Worm (Caenorhabditis elegans) whole organism, L1 larva: ENCODE data around the gene ribo-1.

Source experiments
- C16A3.4 ChIP-seq: fragments of 150-350 bp; optimal IDR thresholded peaks from 2 replicates; lab custom pipeline; 2014; ENCODE audit warnings: missing biosample characterization, missing genetic modification characterization
- F16B12.6 ChIP-seq: fragments of 150-350 bp; optimal IDR thresholded peaks from 2 replicates; lab custom pipeline; 2014; ENCODE audit warnings: missing biosample characterization, missing genetic modification characterization
- alr-1 ChIP-seq: fragments of 200-800 bp; sonication (Bioruptor generic); optimal IDR thresholded peaks from 2 replicates; lab custom pipeline; 2018; ENCODE audit warnings: borderline replicate concordance, mild to moderate bottlenecking, missing genetic modification characterization, missing compliant biosample characterization
- ama-1 ChIP-seq: fragments of 150-350 bp; optimal IDR thresholded peaks from 2 replicates; lab custom pipeline; 2014
- blmp-1 ChIP-seq: fragments of 150-350 bp; optimal IDR thresholded peaks from 2 replicates; lab custom pipeline; 2014; ENCODE audit warnings: missing biosample characterization, missing genetic modification characterization
- ceh-63 ChIP-seq: fragments of 200-800 bp; sonication (Bioruptor generic); optimal IDR thresholded peaks from 2 replicates; lab custom pipeline; 2018; ENCODE audit warnings: mild to moderate bottlenecking, missing genetic modification characterization, missing compliant biosample characterization
- ceh-8 ChIP-seq: fragments of 200-800 bp; sonication (Bioruptor generic); optimal IDR thresholded peaks from 2 replicates; lab custom pipeline; 2018; ENCODE audit warnings: mild to moderate bottlenecking, missing genetic modification characterization, moderate library complexity, missing compliant biosample characterization
- ceh-82 ChIP-seq, 3 experiments: fragments of 150-350 bp in 1 of 3; sonication (generic microtip) in 2 of 3; optimal IDR thresholded peaks; 2 replicates each; lab custom pipeline; 2014 to 2017; ENCODE audit warnings: missing biosample characterization in 3 of 3, missing genetic modification characterization in 3 of 3
- ceh-88 ChIP-seq: fragments of 200-800 bp; sonication (Bioruptor generic); IDR thresholded peaks from 2 replicates; pipeline ENCODE4 v1.3.6; 2022; ENCODE audit warnings: missing genetic modification characterization, missing compliant biosample characterization
- ceh-90 ChIP-seq: sonication (generic microtip); optimal IDR thresholded peaks from 2 replicates; lab custom pipeline; 2016; ENCODE audit warnings: missing genetic modification characterization, missing compliant biosample characterization
- dsc-1 ChIP-seq: sonication (generic microtip); optimal IDR thresholded peaks from 2 replicates; lab custom pipeline; 2016; ENCODE audit warnings: mild to moderate bottlenecking, missing genetic modification characterization, missing compliant biosample characterization
- efl-1 ChIP-seq, 4 experiments: fragments of 150-350 bp; optimal IDR thresholded peaks in 3 of 4; peaks in 1 of 4; 1 replicate in 1 of 4; 2 replicates in 3 of 4; lab custom pipeline; 2014; ENCODE audit warnings: missing biosample characterization in 2 of 4, missing genetic modification characterization in 2 of 4, missing genetic modification reagents in 2 of 4
- efl-3 ChIP-seq: fragments of 200-800 bp; sonication (Bioruptor generic); optimal IDR thresholded peaks from 2 replicates; lab custom pipeline; 2018; ENCODE audit warnings: mild to moderate bottlenecking, missing genetic modification characterization, missing compliant biosample characterization
- elt-2 ChIP-seq: sonication (generic microtip); optimal IDR thresholded peaks from 2 replicates; lab custom pipeline; 2016; ENCODE audit warnings: missing genetic modification characterization, mild to moderate bottlenecking, inconsistent platforms, missing compliant biosample characterization, missing genetic modification reagents
- elt-3 ChIP-seq, 6 experiments: fragments of 150-350 bp in 1 of 6; sonication (generic microtip); optimal IDR thresholded peaks; 2 replicates each; lab custom pipeline; 2017 to 2018; ENCODE audit warnings: missing biosample characterization in 6 of 6, missing genetic modification characterization in 6 of 6, inconsistent platforms in 1 of 6
- ets-5 ChIP-seq: fragments of 200-800 bp; sonication (Bioruptor generic); IDR thresholded peaks from 2 replicates; pipeline ENCODE4 v1.3.6; 2022; ENCODE audit warnings: missing genetic modification characterization, missing compliant biosample characterization
- fkh-10 ChIP-seq: sonication (generic microtip); optimal IDR thresholded peaks from 2 replicates; lab custom pipeline; 2017; ENCODE audit warnings: missing biosample characterization, missing genetic modification reagents, missing genetic modification characterization
- grh-1 ChIP-seq: fragments of 200-800 bp; sonication (Bioruptor generic); IDR thresholded peaks from 2 replicates; pipeline ENCODE4 v1.3.6; 2022; ENCODE audit warnings: missing genetic modification reagents, missing genetic modification characterization, missing compliant biosample characterization
- hlh-17 ChIP-seq: fragments of 200-800 bp; sonication (Bioruptor generic); optimal IDR thresholded peaks from 2 replicates; lab custom pipeline; 2018; ENCODE audit warnings: missing genetic modification characterization, mild to moderate bottlenecking, missing compliant biosample characterization, moderate library complexity, borderline replicate concordance
- hlh-4 ChIP-seq: sonication (generic microtip); optimal IDR thresholded peaks from 2 replicates; lab custom pipeline; 2016; ENCODE audit warnings: mild to moderate bottlenecking, missing genetic modification characterization, missing compliant biosample characterization
- hpl-2 ChIP-seq: fragments of 150-350 bp; optimal IDR thresholded peaks from 2 replicates; lab custom pipeline; 2014; ENCODE audit warnings: missing biosample characterization, missing genetic modification reagents, missing genetic modification characterization
- jun-1 ChIP-seq: fragments of 150-350 bp; optimal IDR thresholded peaks from 2 replicates; lab custom pipeline; 2014; ENCODE audit warnings: missing biosample characterization, missing genetic modification reagents, missing genetic modification characterization
- lin-13 ChIP-seq: fragments of 150-350 bp; optimal IDR thresholded peaks from 2 replicates; lab custom pipeline; 2014; ENCODE audit warnings: missing biosample characterization, missing genetic modification reagents, missing genetic modification characterization
- lin-15B ChIP-seq: fragments of 150-350 bp; sonication (generic microtip); optimal IDR thresholded peaks from 3 replicates; lab custom pipeline; 2014; ENCODE audit warnings: missing biosample characterization, missing genetic modification characterization
- lin-35 ChIP-seq, 2 experiments: fragments of 150-350 bp; optimal IDR thresholded peaks; 2 replicates each; lab custom pipeline; 2014; ENCODE audit warnings: missing biosample characterization in 2 of 2, missing genetic modification characterization in 2 of 2, missing genetic modification reagents in 2 of 2
- lin-39 ChIP-seq: fragments of 150-350 bp; optimal IDR thresholded peaks from 2 replicates; lab custom pipeline; 2014; ENCODE audit warnings: missing biosample characterization, missing genetic modification reagents, missing genetic modification characterization
- lsy-2 ChIP-seq, 2 experiments: fragments of 150-350 bp; optimal IDR thresholded peaks; 2 replicates each; lab custom pipeline; 2014; ENCODE audit warnings: missing biosample characterization in 2 of 2, missing genetic modification characterization in 2 of 2
- mdl-1 ChIP-seq, 2 experiments: fragments of 150-350 bp; optimal IDR thresholded peaks; 2 replicates each; lab custom pipeline; 2014 to 2017; ENCODE audit warnings: missing biosample characterization in 2 of 2, missing genetic modification characterization in 2 of 2, inconsistent platforms in 1 of 2
- mef-2 ChIP-seq: fragments of 150-350 bp; optimal IDR thresholded peaks from 2 replicates; lab custom pipeline; 2014; ENCODE audit warnings: missing biosample characterization, missing genetic modification characterization
- mep-1 ChIP-seq: fragments of 150-350 bp; optimal IDR thresholded peaks from 2 replicates; lab custom pipeline; 2014; ENCODE audit warnings: missing biosample characterization, missing genetic modification characterization
- nhr-11 ChIP-seq: fragments of 150-350 bp; optimal IDR thresholded peaks from 2 replicates; lab custom pipeline; 2014; ENCODE audit warnings: missing biosample characterization, missing genetic modification characterization
- nhr-12 ChIP-seq: sonication (generic microtip); optimal IDR thresholded peaks from 2 replicates; lab custom pipeline; 2017; ENCODE audit warnings: missing biosample characterization, missing genetic modification characterization
- nhr-20 ChIP-seq: sonication (generic microtip); optimal IDR thresholded peaks from 2 replicates; lab custom pipeline; 2016; ENCODE audit warnings: mild to moderate bottlenecking, missing genetic modification characterization, missing compliant biosample characterization
- nhr-237 ChIP-seq: fragments of 150-350 bp; optimal IDR thresholded peaks from 2 replicates; lab custom pipeline; 2014; ENCODE audit warnings: missing biosample characterization, missing genetic modification characterization
- nhr-71 ChIP-seq: sonication (generic microtip); optimal IDR thresholded peaks from 2 replicates; lab custom pipeline; 2016; ENCODE audit warnings: mild to moderate bottlenecking, missing genetic modification characterization, moderate library complexity, missing compliant biosample characterization
- nhr-76 ChIP-seq: sonication (generic microtip); optimal IDR thresholded peaks from 2 replicates; lab custom pipeline; 2017; ENCODE audit warnings: missing biosample characterization, missing genetic modification characterization
- nhr-90 ChIP-seq: sonication (generic microtip); optimal IDR thresholded peaks from 2 replicates; lab custom pipeline; 2016; ENCODE audit warnings: mild to moderate bottlenecking, missing genetic modification characterization, missing compliant biosample characterization; ENCODE audit not compliant: poor library complexity
- pax-3 ChIP-seq: fragments of 200-800 bp; sonication (Bioruptor generic); optimal IDR thresholded peaks from 2 replicates; lab custom pipeline; 2018; ENCODE audit warnings: mild to moderate bottlenecking, missing genetic modification characterization, moderate library complexity, missing compliant biosample characterization
- pqm-1 ChIP-seq: sonication (generic microtip); optimal IDR thresholded peaks from 3 replicates; lab custom pipeline; 2017; ENCODE audit warnings: missing biosample characterization, missing genetic modification characterization
- rnt-1 ChIP-seq: sonication (generic microtip); optimal IDR thresholded peaks from 2 replicates; lab custom pipeline; 2016; ENCODE audit warnings: mild to moderate bottlenecking, missing genetic modification characterization, moderate library complexity, missing compliant biosample characterization
- snu-23 ChIP-seq: sonication (generic microtip); optimal IDR thresholded peaks from 2 replicates; lab custom pipeline; 2016; ENCODE audit warnings: missing genetic modification characterization, missing compliant biosample characterization
- sox-4 ChIP-seq: sonication (generic microtip); optimal IDR thresholded peaks from 2 replicates; lab custom pipeline; 2016; ENCODE audit warnings: missing genetic modification characterization, missing compliant biosample characterization
- sup-37 ChIP-seq: fragments of 200-800 bp; sonication (Bioruptor generic); optimal IDR thresholded peaks from 2 replicates; lab custom pipeline; 2018; ENCODE audit warnings: mild to moderate bottlenecking, missing genetic modification characterization, missing compliant biosample characterization
- tbx-2 ChIP-seq: sonication (generic microtip); optimal IDR thresholded peaks from 2 replicates; lab custom pipeline; 2016; ENCODE audit warnings: missing genetic modification characterization, missing compliant biosample characterization
- tlp-1 ChIP-seq: fragments of 150-350 bp; optimal IDR thresholded peaks from 2 replicates; lab custom pipeline; 2014; ENCODE audit warnings: missing biosample characterization, missing genetic modification characterization
- unc-130 ChIP-seq: fragments of 150-350 bp; optimal IDR thresholded peaks from 2 replicates; lab custom pipeline; 2017; ENCODE audit warnings: missing biosample characterization, missing genetic modification characterization, inconsistent platforms
- unc-86 ChIP-seq: sonication (generic microtip); optimal IDR thresholded peaks from 2 replicates; lab custom pipeline; 2016; ENCODE audit warnings: missing genetic modification characterization, missing compliant biosample characterization
- unc-98 ChIP-seq: fragments of 200-800 bp; sonication (Bioruptor generic); IDR thresholded peaks from 2 replicates; pipeline ENCODE4 v1.3.6; 2022; ENCODE audit warnings: missing genetic modification characterization, missing compliant biosample characterization
- vab-15 ChIP-seq: sonication (generic microtip); optimal IDR thresholded peaks from 2 replicates; lab custom pipeline; 2017; ENCODE audit warnings: missing genotype, mild to moderate bottlenecking, missing genetic modification characterization, missing compliant biosample characterization
- xbp-1 ChIP-seq: sonication (generic microtip); optimal IDR thresholded peaks from 2 replicates; lab custom pipeline; 2016; ENCODE audit warnings: missing genetic modification characterization, missing compliant biosample characterization
- ztf-4 ChIP-seq: fragments of 150-350 bp; optimal IDR thresholded peaks from 2 replicates; lab custom pipeline; 2014; ENCODE audit warnings: missing biosample characterization, missing genetic modification characterization

ribo-1 gene

ce11 chrIV:6880415-6880814 lies 30.1 kb upstream of the ribo-1 start:
- TF ChIP-seq hlh-17 (GFP tag; lab: Kevin White, UChicago) (no peak), pax-3 (tag; lab: Kevin White, UChicago) (no peak), elt-2 (tag; lab: Kevin White, UChicago) (peak; percentile 97), efl-3 (GFP tag; lab: Kevin White, UChicago) (no peak), alr-1 (no peak), nhr-11 (tag; lab: Kevin White, UChicago) (no peak), unc-98 (GFP tag; lab: Robert Waterston, UW) (no peak), nhr-20 (tag; lab: Kevin White, UChicago) (no peak), unc-86 (tag; lab: Kevin White, UChicago) (no peak), sup-37 (GFP tag; lab: Kevin White, UChicago) (no peak), pqm-1 (tag; lab: Kevin White, UChicago) (peak; percentile 12), nhr-237 (tag; lab: Kevin White, UChicago) (no peak), sox-4 (no peak), ets-5 (GFP tag; lab: Robert Waterston, UW) (no peak), elt-3 (tag; optimal IDR thresholded peaks at IDR 0.05; lab: Kevin White, UChicago) (no peak), xbp-1 (tag; lab: Kevin White, UChicago) (no peak), ama-1 (lab: Kevin White, UChicago) (no peak), efl-1 (optimal IDR thresholded peaks at IDR 0.05; lab: Kevin White, UChicago) (no peak), efl-1 (GFP tag; optimal IDR thresholded peaks at IDR 0.05 in 1 of 2; lab: Kevin White, UChicago) (peak in 1 of 2 experiments; percentile 81), ceh-82 (tag; optimal IDR thresholded peaks at IDR 0.05; lab: Kevin White, UChicago) (no peak), snu-23 (GFP tag; lab: Kevin White, UChicago) (no peak), lin-35 (GFP tag; optimal IDR thresholded peaks at IDR 0.05; lab: Kevin White, UChicago) (peak in 1 of 2 experiments; percentile 23), rnt-1 (no peak), tbx-2 (tag; lab: Kevin White, UChicago) (no peak), jun-1 (tag; lab: Kevin White, UChicago) (peak; percentile 59), dsc-1 (tag; lab: Kevin White, UChicago) (peak; percentile 12), nhr-90 (tag; lab: Kevin White, UChicago) (peak; percentile 14), lin-13 (no peak), lin-39 (tag; lab: Kevin White, UChicago) (no peak), vab-15 (tag; lab: Kevin White, UChicago) (no peak), ztf-4 (tag; lab: Kevin White, UChicago) (no peak), tlp-1 (tag; lab: Kevin White, UChicago) (peak; percentile 33)

ce11 chrIV:6881183-6881582 lies 29.3 kb upstream of the ribo-1 start:
- TF ChIP-seq C16A3.4 (tag; lab: Kevin White, UChicago) (no peak), mep-1 (tag; lab: Kevin White, UChicago) (peak; percentile 50), lin-15B (tag; lab: Kevin White, UChicago) (no peak), nhr-11 (tag; lab: Kevin White, UChicago) (peak; percentile 16), ceh-88 (no peak), nhr-71 (tag; lab: Kevin White, UChicago) (peak; percentile 88), jun-1 (tag; lab: Kevin White, UChicago) (peak; percentile 28), mdl-1 (tag; optimal IDR thresholded peaks at IDR 0.05; lab: Kevin White, UChicago) (peak in 1 of 2 experiments; percentile 52), nhr-90 (tag; lab: Kevin White, UChicago) (no peak), lin-39 (tag; lab: Kevin White, UChicago) (no peak), hpl-2 (GFP tag; lab: Kevin White, UChicago) (no peak), unc-130 (tag; lab: Kevin White, UChicago) (no peak), lsy-2 (tag; optimal IDR thresholded peaks at IDR 0.05; lab: Kevin White, UChicago) (peak; percentile 48 to 68), tbx-2 (tag; lab: Kevin White, UChicago) (peak; percentile 75), nhr-12 (tag; lab: Kevin White, UChicago) (no peak), hlh-4 (no peak), blmp-1 (no peak), sox-4 (peak; percentile 56), ama-1 (lab: Kevin White, UChicago) (no peak), ceh-8 (GFP tag; lab: Kevin White, UChicago) (peak; percentile 32), mef-2 (tag; lab: Kevin White, UChicago) (peak; percentile 21), hlh-17 (GFP tag; lab: Kevin White, UChicago) (no peak), ceh-82 (tag; optimal IDR thresholded peaks at IDR 0.05; lab: Kevin White, UChicago) (peak; percentile 29 to 75 (median 39)), grh-1 (GFP tag; lab: Robert Waterston, UW) (no peak), ceh-90 (no peak), ceh-63 (GFP tag; lab: Kevin White, UChicago) (no peak), nhr-76 (tag; lab: Kevin White, UChicago) (no peak), pax-3 (tag; lab: Kevin White, UChicago) (no peak), fkh-10 (GFP tag; lab: Kevin White, UChicago) (peak; percentile 71), F16B12.6 (tag; lab: Kevin White, UChicago) (no peak)
